Worm (Caenorhabditis elegans) whole organism, L3 larva: ENCODE measurements around the gene F47B8.2.

Experiments used
- R02D3.7 ChIP-seq: fragments of 150-350 bp; optimal IDR thresholded peaks from 2 replicates; lab custom pipeline; 2014; ENCODE audit warnings: missing biosample characterization, missing genetic modification characterization
- nfya-1 ChIP-seq: sonication (generic microtip); optimal IDR thresholded peaks from 2 replicates; lab custom pipeline; 2017; ENCODE audit warnings: missing genetic modification characterization, mild to moderate bottlenecking, missing compliant biosample characterization, antibody characterized with exemption, moderate library complexity; ENCODE audit not compliant: insufficient read depth
- nhr-11 ChIP-seq: fragments of 150-350 bp; optimal IDR thresholded peaks from 2 replicates; lab custom pipeline; 2014; ENCODE audit warnings: missing biosample characterization, missing genetic modification characterization
- nhr-76 ChIP-seq: fragments of 150-350 bp; sonication (generic microtip); optimal IDR thresholded peaks from 5 replicates; lab custom pipeline; 2014; ENCODE audit warnings: missing biosample characterization, missing genetic modification characterization
- pha-4 ChIP-seq: fragments of 150-350 bp; optimal IDR thresholded peaks from 2 replicates; lab custom pipeline; 2014; ENCODE audit warnings: missing biosample characterization, missing genetic modification reagents, missing genetic modification characterization
- unc-39 ChIP-seq: sonication (generic microtip); optimal IDR thresholded peaks from 4 replicates; lab custom pipeline; 2017; ENCODE audit warnings: missing biosample characterization, missing genetic modification characterization

DNA sequence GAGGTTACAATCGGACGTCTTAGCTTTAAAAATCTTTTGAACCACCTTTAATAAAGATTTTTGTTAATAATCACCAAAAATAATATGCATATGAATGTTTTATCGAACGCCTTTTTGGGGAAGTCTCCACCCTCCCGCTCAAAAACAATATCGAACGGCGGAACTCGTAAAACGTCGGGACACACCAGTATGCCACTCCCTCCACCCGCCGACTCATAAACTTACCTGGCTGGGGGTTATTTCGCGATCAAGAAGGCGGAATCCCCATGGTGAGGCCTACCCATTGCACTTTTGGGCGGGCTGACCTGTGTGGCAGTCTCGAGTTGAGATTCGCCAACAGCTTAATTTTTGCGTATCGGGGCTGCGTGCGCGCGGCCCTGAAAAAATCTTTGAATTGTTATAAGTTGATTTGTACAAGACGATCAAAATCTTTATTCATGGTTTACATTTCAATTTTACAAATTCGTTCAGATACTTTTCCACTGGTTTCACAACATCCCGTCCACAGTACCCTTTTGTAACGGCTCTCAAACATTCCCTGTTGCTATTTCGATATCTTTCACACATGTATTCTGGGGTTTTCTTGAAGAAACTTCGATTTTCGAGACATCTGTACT lies 49.0 kb downstream of the F47B8.2 start:
- TF ChIP-seq nhr-76 (tag; lab: Kevin White, UChicago) (no peak), nhr-11 (tag; lab: Kevin White, UChicago) (no peak), unc-39 (tag; lab: Kevin White, UChicago) (no peak), nfya-1 (tag; lab: Kevin White, UChicago) (no peak), R02D3.7 (tag; lab: Kevin White, UChicago) (no peak), pha-4 (no peak)
